Worm (Caenorhabditis elegans) whole organism, L3 larva: Measurements from ENCODE around the gene Y46D2A.2.

ENCODE experiments used
- ceh-16 ChIP-seq: sonication (generic microtip); optimal IDR thresholded peaks from 2 replicates; lab custom pipeline; 2017; ENCODE audit warnings: missing biosample characterization, missing genetic modification characterization
- elt-2 ChIP-seq: sonication (generic microtip); optimal IDR thresholded peaks from 2 replicates; lab custom pipeline; 2016; ENCODE audit warnings: missing genetic modification reagents, mild to moderate bottlenecking, missing genetic modification characterization, missing compliant biosample characterization
- fos-1 ChIP-seq: fragments of 150-350 bp; optimal IDR thresholded peaks from 2 replicates; lab custom pipeline; 2014; ENCODE audit warnings: missing biosample characterization, missing genetic modification characterization
- lin-15B ChIP-seq: fragments of 150-350 bp; optimal IDR thresholded peaks from 2 replicates; lab custom pipeline; 2014; ENCODE audit warnings: missing biosample characterization, missing genetic modification characterization
- nfya-1 ChIP-seq: sonication (generic microtip); optimal IDR thresholded peaks from 2 replicates; lab custom pipeline; 2017; ENCODE audit warnings: missing genetic modification characterization, mild to moderate bottlenecking, missing compliant biosample characterization, antibody characterized with exemption, moderate library complexity; ENCODE audit not compliant: insufficient read depth
- nhr-11 ChIP-seq: fragments of 150-350 bp; optimal IDR thresholded peaks from 2 replicates; lab custom pipeline; 2014; ENCODE audit warnings: missing biosample characterization, missing genetic modification characterization
- nhr-25 ChIP-seq: sonication (generic microtip); optimal IDR thresholded peaks from 2 replicates; lab custom pipeline; 2017; ENCODE audit warnings: missing biosample characterization, missing genetic modification characterization
- nhr-28 ChIP-seq: fragments of 150-350 bp; optimal IDR thresholded peaks from 2 replicates; lab custom pipeline; 2014; ENCODE audit warnings: missing biosample characterization, missing genetic modification characterization
- skn-1 ChIP-seq: fragments of 150-350 bp; optimal IDR thresholded peaks from 2 replicates; lab custom pipeline; 2014; ENCODE audit warnings: missing biosample characterization, missing genetic modification characterization
- snpc-4 ChIP-seq: fragments of 150-350 bp; optimal IDR thresholded peaks from 2 replicates; lab custom pipeline; 2014; ENCODE audit warnings: missing biosample characterization, missing genetic modification characterization
- unc-62 ChIP-seq: fragments of 150-350 bp; sonication (generic microtip); optimal IDR thresholded peaks from 4 replicates; lab custom pipeline; 2014; ENCODE audit warnings: missing biosample characterization, missing genetic modification reagents, missing genetic modification characterization
- zag-1 ChIP-seq: fragments of 150-350 bp; optimal IDR thresholded peaks from 2 replicates; lab custom pipeline; 2014; ENCODE audit warnings: missing biosample characterization, missing genetic modification characterization
- ztf-4 ChIP-seq: fragments of 150-350 bp; optimal IDR thresholded peaks from 2 replicates; lab custom pipeline; 2014; ENCODE audit warnings: missing biosample characterization, missing genetic modification characterization

- TF ChIP-seq lin-15B (tag; lab: Kevin White, UChicago) (no peak), nhr-25 (tag; lab: Kevin White, UChicago) (no peak), nfya-1 (no peak), ceh-16 (no peak), zag-1 (no peak), fos-1 (tag; lab: Kevin White, UChicago) (no peak), snpc-4 (no peak), nhr-28 (tag; lab: Kevin White, UChicago) (no peak), nhr-11 (tag; lab: Kevin White, UChicago) (no peak), skn-1 (tag; lab: Kevin White, UChicago) (no peak), elt-2 (tag; lab: Kevin White, UChicago) (no peak), ztf-4 (tag; lab: Kevin White, UChicago) (no peak), unc-62 (GFP tag; lab: Kevin White, UChicago) (no peak)
Observed at ce11 chrII:3287073-3287472, 36.0 kb downstream of the Y46D2A.2 start, which contains the start of gene sri-63.
